Fruit fly (Drosophila melanogaster) S2 (cell line): ENCODE data around the gene Pi4KIIIalpha.

Experiments
- CG8478 ChIP-seq: fragments of >200 bp; optimal IDR thresholded peaks from 2 replicates; lab custom pipeline; 2018
- CTCF ChIP-seq, 2 experiments: fragments of >200 bp; optimal IDR thresholded peaks; 2 replicates each; lab custom pipeline; 2018

DNA sequence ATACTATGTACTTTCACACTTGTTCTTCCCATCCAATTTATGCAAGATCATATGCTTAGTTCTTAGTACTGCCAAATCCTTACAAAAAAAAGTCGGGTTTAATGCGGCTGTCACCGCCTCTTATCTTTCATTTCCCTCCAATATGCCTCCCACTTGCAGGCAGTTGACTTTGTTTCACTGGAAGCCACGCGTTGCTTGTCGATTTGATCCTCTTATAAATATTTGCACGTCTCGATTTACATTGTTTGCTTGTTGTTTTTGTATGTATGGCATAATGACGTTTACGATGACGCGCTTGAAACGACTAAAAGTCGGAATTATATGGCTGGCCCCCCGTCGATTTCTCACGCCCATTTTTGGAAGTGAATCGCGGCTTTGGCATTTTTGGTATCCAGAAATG is 24.4 kb downstream of the Pi4KIIIalpha start:
- no peak for TF ChIP-seq CTCF (optimal IDR thresholded peaks at IDR 0.05; lab: Kevin White, UChicago)
- no peak for TF ChIP-seq CG8478
